Fruit fly (Drosophila melanogaster) whole organism, embryonic: ENCODE measurements around the gene CG14866.
A peak's percentile ranks its signal among the peaks of the same experiment; 100 is the strongest.

Experiments
- Aef1 ChIP-seq: fragments of 200-800 bp; sonication (Bioruptor generic); IDR thresholded peaks from 3 replicates; pipeline ENCODE4 v1.3.6; 2022; ENCODE audit warnings: missing biosample characterization, missing genetic modification characterization
- Antp ChIP-seq: fragments of 200-800 bp; sonication (Bioruptor generic); optimal IDR thresholded peaks from 3 replicates; lab custom pipeline; 2016; ENCODE audit warnings: missing biosample characterization, missing genetic modification characterization
- BtbVII ChIP-seq: fragments of 200-800 bp; sonication (Bioruptor generic); optimal IDR thresholded peaks from 3 replicates; lab custom pipeline; 2017; ENCODE audit warnings: missing biosample characterization, mild to moderate bottlenecking, missing genetic modification characterization
- C15 ChIP-seq: fragments of 200-800 bp; sonication (Bioruptor generic); IDR thresholded peaks from 3 replicates; pipeline ENCODE4 v1.3.6; 2022; ENCODE audit warnings: missing biosample characterization, missing genetic modification characterization
- CG10366 ChIP-seq: fragments of 200-800 bp; sonication (Bioruptor generic); IDR thresholded peaks from 2 replicates; pipeline ENCODE4 v1.3.6; 2022; ENCODE audit warnings: missing biosample characterization, missing genetic modification characterization
- CG11696 ChIP-seq: fragments of 200-800 bp; sonication (Bioruptor generic); IDR thresholded peaks from 2 replicates; pipeline ENCODE4 v1.3.6; 2022; ENCODE audit warnings: missing biosample characterization, missing genetic modification characterization
- CG12236 ChIP-seq: fragments of 200-800 bp; sonication (Bioruptor generic); optimal IDR thresholded peaks from 2 replicates; lab custom pipeline; 2016; ENCODE audit warnings: missing biosample characterization, missing genetic modification characterization
- CG13287 ChIP-seq: fragments of 200-800 bp; sonication (Bioruptor generic); IDR thresholded peaks from 2 replicates; pipeline ENCODE4 v1.3.6; 2022; ENCODE audit warnings: missing biosample characterization, missing genetic modification characterization; ENCODE audit not compliant: partially characterized antibody
- CG14014 ChIP-seq: fragments of 200-800 bp; sonication (Bioruptor generic); IDR thresholded peaks from 2 replicates; pipeline ENCODE4 v1.3.6; 2022; ENCODE audit warnings: missing biosample characterization, missing genetic modification characterization
- CG14710 ChIP-seq: fragments of 200-800 bp; sonication (Bioruptor generic); optimal IDR thresholded peaks from 3 replicates; lab custom pipeline; 2019; ENCODE audit warnings: missing biosample characterization, mild to moderate bottlenecking, missing genetic modification characterization, moderate library complexity
- CG15269 ChIP-seq: fragments of 200-800 bp; sonication (Bioruptor generic); optimal IDR thresholded peaks from 2 replicates; lab custom pipeline; 2018; ENCODE audit warnings: missing biosample characterization, mild to moderate bottlenecking, missing genetic modification characterization, moderate library complexity
- CG17829 ChIP-seq: fragments of 200-800 bp; optimal IDR thresholded peaks from 2 replicates; lab custom pipeline; 2019; ENCODE audit warnings: missing biosample characterization, mild to moderate bottlenecking, missing genetic modification characterization, moderate library complexity
- CG1832 ChIP-seq: fragments of 200-800 bp; sonication (Bioruptor generic); optimal IDR thresholded peaks from 2 replicates; lab custom pipeline; 2017; ENCODE audit warnings: missing biosample characterization, mild to moderate bottlenecking, missing genetic modification characterization, inconsistent platforms
- CG31224 ChIP-seq: fragments of 200-800 bp; sonication (Bioruptor generic); IDR thresholded peaks from 2 replicates; pipeline ENCODE4 v1.3.6; 2022; ENCODE audit warnings: missing biosample characterization, missing genetic modification characterization
- CG31365 ChIP-seq: fragments of 200-800 bp; sonication (Bioruptor generic); optimal IDR thresholded peaks from 2 replicates; lab custom pipeline; 2018; ENCODE audit warnings: missing biosample characterization, mild to moderate bottlenecking, missing genetic modification characterization
- CG3995 ChIP-seq: fragments of 200-800 bp; sonication (Bioruptor generic); optimal IDR thresholded peaks from 3 replicates; lab custom pipeline; 2016; ENCODE audit warnings: missing biosample characterization, missing genetic modification characterization
- CG6765 ChIP-seq: fragments of 200-800 bp; sonication (Bioruptor generic); optimal IDR thresholded peaks from 3 replicates; lab custom pipeline; 2017; ENCODE audit warnings: missing biosample characterization, mild to moderate bottlenecking, missing genetic modification characterization
- CG6791 ChIP-seq: fragments of 200-800 bp; sonication (Bioruptor generic); IDR thresholded peaks from 3 replicates; pipeline ENCODE4 v1.3.6; 2022; ENCODE audit warnings: missing biosample characterization, missing genetic modification characterization; ENCODE audit not compliant: partially characterized antibody
- CG7839 ChIP-seq: fragments of 200-800 bp; sonication (Bioruptor generic); optimal IDR thresholded peaks from 3 replicates; lab custom pipeline; 2018; ENCODE audit warnings: missing biosample characterization, mild to moderate bottlenecking, missing genetic modification characterization, moderate library complexity
- CG7928 ChIP-seq: fragments of 200-800 bp; sonication (Bioruptor generic); optimal IDR thresholded peaks from 2 replicates; lab custom pipeline; 2017; ENCODE audit warnings: missing biosample characterization, mild to moderate bottlenecking, missing genetic modification characterization
- CG7987 ChIP-seq: fragments of 200-800 bp; sonication (Bioruptor generic); optimal IDR thresholded peaks from 2 replicates; lab custom pipeline; 2018; ENCODE audit warnings: missing biosample characterization, mild to moderate bottlenecking, missing genetic modification characterization, moderate library complexity
- CG8290 ChIP-seq, 3 experiments: fragments of 200-800 bp; sonication (Bioruptor generic); optimal IDR thresholded peaks; 2 replicates each; lab custom pipeline; 2016 to 2019; ENCODE audit warnings: missing biosample characterization in 3 of 3, missing genetic modification characterization in 3 of 3, mild to moderate bottlenecking in 2 of 3, moderate library complexity in 1 of 3
- CG8765 ChIP-seq: fragments of 200-800 bp; sonication (Bioruptor generic); IDR thresholded peaks from 2 replicates; pipeline ENCODE4 v1.3.6; 2022; ENCODE audit warnings: missing biosample characterization, missing genetic modification characterization
- CG9609 ChIP-seq: fragments of 200-800 bp; sonication (Bioruptor generic); optimal IDR thresholded peaks from 3 replicates; lab custom pipeline; 2016; ENCODE audit warnings: missing biosample characterization, missing genetic modification characterization
- CG9817 ChIP-seq: fragments of 200-800 bp; sonication (Bioruptor generic); optimal IDR thresholded peaks from 2 replicates; lab custom pipeline; 2018; ENCODE audit warnings: missing biosample characterization, mild to moderate bottlenecking, missing genetic modification characterization, moderate library complexity
- Camta ChIP-seq: fragments of 200-800 bp; sonication (Bioruptor generic); optimal IDR thresholded peaks from 2 replicates; lab custom pipeline; 2016; ENCODE audit warnings: missing biosample characterization, missing genetic modification characterization
- Chrac-16 ChIP-seq: fragments of 200-800 bp; sonication (Bioruptor generic); optimal IDR thresholded peaks from 3 replicates; lab custom pipeline; 2016; ENCODE audit warnings: missing biosample characterization, missing genetic modification characterization
- D19A ChIP-seq: fragments of 200-800 bp; optimal IDR thresholded peaks from 3 replicates; lab custom pipeline; 2019; ENCODE audit warnings: missing biosample characterization, mild to moderate bottlenecking, missing genetic modification characterization, moderate library complexity
- Dfd ChIP-seq, 2 experiments: fragments of >200 bp; optimal IDR thresholded peaks; 2 replicates each; lab custom pipeline; 2017; ENCODE audit warnings: missing biosample characterization in 2 of 2, missing genetic modification characterization in 2 of 2
- Drgx ChIP-seq: fragments of 200-800 bp; sonication (Bioruptor generic); IDR thresholded peaks from 2 replicates; pipeline ENCODE4 v1.3.6; 2022; ENCODE audit warnings: missing biosample characterization, missing genetic modification characterization
- Fer2 ChIP-seq: fragments of 200-800 bp; sonication (Bioruptor generic); optimal IDR thresholded peaks from 2 replicates; lab custom pipeline; 2018; ENCODE audit warnings: missing biosample characterization, mild to moderate bottlenecking, missing genetic modification characterization, moderate library complexity
- Gug ChIP-seq: fragments of 200-800 bp; sonication (Bioruptor generic); IDR thresholded peaks from 4 replicates; pipeline ENCODE4 v1.3.6; 2022; ENCODE audit warnings: missing biosample characterization, missing genetic modification characterization
- Hr51 ChIP-seq, 2 experiments: fragments of 200-800 bp; sonication (Bioruptor generic); optimal IDR thresholded peaks; 2 replicates in 1 of 2; 3 replicates in 1 of 2; lab custom pipeline; 2016 to 2018; ENCODE audit warnings: missing biosample characterization in 2 of 2, missing genetic modification characterization in 2 of 2, mild to moderate bottlenecking in 1 of 2, moderate library complexity in 1 of 2
- MBD-R2 ChIP-seq: fragments of 200-800 bp; sonication (Bioruptor generic); IDR thresholded peaks from 2 replicates; pipeline ENCODE4 v1.3.6; 2022; ENCODE audit warnings: missing biosample characterization, missing genetic modification characterization
- NK7.1 ChIP-seq: fragments of 200-800 bp; sonication (Bioruptor generic); optimal IDR thresholded peaks from 3 replicates; lab custom pipeline; 2016; ENCODE audit warnings: missing biosample characterization, missing genetic modification characterization
- Scr ChIP-seq: fragments of 200-800 bp; sonication (Bioruptor generic); IDR thresholded peaks from 2 replicates; pipeline ENCODE4 v1.3.6; 2022; ENCODE audit warnings: missing biosample characterization, missing genetic modification characterization; ENCODE audit not compliant: partially characterized antibody
- Sry-δ ChIP-seq: fragments of 200-800 bp; sonication (Bioruptor generic); optimal IDR thresholded peaks from 2 replicates; lab custom pipeline; 2016; ENCODE audit warnings: missing biosample characterization, missing genetic modification characterization
- ato ChIP-seq: fragments of 200-800 bp; sonication (Bioruptor generic); IDR thresholded peaks from 2 replicates; pipeline ENCODE4 v1.3.6; 2022; ENCODE audit warnings: missing biosample characterization, missing genetic modification characterization; ENCODE audit not compliant: partially characterized antibody
- dpn ChIP-seq, 2 experiments: fragments of 200-800 bp; sonication (Bioruptor generic); optimal IDR thresholded peaks; 3 replicates each; lab custom pipeline; 2016; ENCODE audit warnings: missing biosample characterization in 2 of 2, missing genetic modification characterization in 2 of 2
- ems ChIP-seq: fragments of 200-800 bp; sonication (Bioruptor generic); optimal IDR thresholded peaks from 3 replicates; lab custom pipeline; 2016; ENCODE audit warnings: missing biosample characterization, missing genetic modification characterization
- fd64A ChIP-seq: fragments of 200-800 bp; sonication (Bioruptor generic); optimal IDR thresholded peaks from 3 replicates; lab custom pipeline; 2018; ENCODE audit warnings: missing biosample characterization, mild to moderate bottlenecking, missing genetic modification characterization
- gt ChIP-seq: fragments of 200-800 bp; sonication (Bioruptor generic); IDR thresholded peaks from 2 replicates; pipeline ENCODE4 v1.3.6; 2022; ENCODE audit warnings: missing biosample characterization, missing genetic modification characterization
- pan ChIP-seq, 4 experiments: fragments of >200 bp in 3 of 4; fragments of 200-800 bp in 1 of 4; sonication (Bioruptor generic) in 1 of 4; optimal IDR thresholded peaks in 3 of 4; IDR thresholded peaks in 1 of 4; 2 replicates each; pipeline versions ENCODE4 v1.3.6 to Lab custom; 2017 to 2022; ENCODE audit warnings: missing biosample characterization in 2 of 4, missing genetic modification characterization in 2 of 4, mixed read lengths in 1 of 4
- ro ChIP-seq: fragments of 200-800 bp; sonication (Bioruptor generic); IDR thresholded peaks from 2 replicates; pipeline ENCODE4 v1.3.6; 2022; ENCODE audit warnings: missing biosample characterization, missing genetic modification characterization
- schlank ChIP-seq: fragments of 200-800 bp; sonication (Bioruptor generic); optimal IDR thresholded peaks from 2 replicates; lab custom pipeline; 2018; ENCODE audit warnings: missing biosample characterization, mild to moderate bottlenecking, missing genetic modification characterization
- slbo ChIP-seq: fragments of 200-800 bp; sonication (Bioruptor generic); IDR thresholded peaks from 2 replicates; pipeline ENCODE4 v1.3.6; 2022; ENCODE audit warnings: missing biosample characterization, missing genetic modification characterization
- sna ChIP-seq: fragments of 200-800 bp; sonication (Bioruptor generic); IDR thresholded peaks from 2 replicates; pipeline ENCODE4 v1.3.6; 2022; ENCODE audit warnings: missing biosample characterization, missing genetic modification characterization; ENCODE audit not compliant: partially characterized antibody
- trh ChIP-seq: fragments of 200-800 bp; sonication (Bioruptor generic); optimal IDR thresholded peaks from 2 replicates; lab custom pipeline; 2016; ENCODE audit warnings: missing biosample characterization, missing genetic modification characterization
- z ChIP-seq: fragments of 200-800 bp; sonication (Bioruptor generic); IDR thresholded peaks from 3 replicates; pipeline ENCODE4 v1.3.6; 2022; ENCODE audit warnings: missing biosample characterization, missing genetic modification characterization

Gene CG14866

dm6 chr3R:15275158-15275623, 41.1 kb upstream of the CG14866 start, which contains the start of the genes Cp190 and CG4338 (continued):
- TF ChIP-seq Chrac-16 (GFP tag; lab: Kevin White, UChicago) (peak; percentile 98), Sry-δ (GFP tag; lab: Kevin White, UChicago) (peak; percentile 87), CG6791 (GFP tag; lab: Robert Waterston, UW) (peak; percentile 83), CG17829 (tag; lab: Kevin White, UChicago) (peak; percentile 99), CG1832 (GFP tag; lab: Kevin White, UChicago) (no peak), D19A (tag; lab: Kevin White, UChicago) (peak; percentile 96), ato (GFP tag; lab: Robert Waterston, UW) (peak; percentile 73; the same call in 1 of the 2 replicates), CG7987 (GFP tag; lab: Kevin White, UChicago) (peak; percentile 87), CG7839 (peak; percentile 99), CG9609 (GFP tag; lab: Kevin White, UChicago) (peak; percentile 89), CG14710 (tag; lab: Kevin White, UChicago) (peak; percentile 99), CG6765 (GFP tag; lab: Kevin White, UChicago) (peak; percentile 96), Drgx (GFP tag; lab: Robert Waterston, UW) (peak; percentile 95), slbo (peak; percentile 97), Aef1 (GFP tag; lab: Robert Waterston, UW) (peak; percentile 93), CG9817 (tag; lab: Kevin White, UChicago) (peak; percentile 99), CG11696 (GFP tag; lab: Robert Waterston, UW) (peak; percentile 80), pan (optimal IDR thresholded peaks at IDR 0.05; lab: Kevin White, UChicago) (no peak), pan (GFP tag; optimal IDR thresholded peaks at IDR 0.05 in 1 of 2, IDR thresholded peaks at IDR 0.05 in 1 of 2) (peak in 1 of 2 experiments; percentile 97), CG7928 (GFP tag; lab: Kevin White, UChicago) (peak; percentile 80), CG31365 (tag; lab: Kevin White, UChicago) (peak; percentile 85), CG8765 (peak; percentile 89), CG15269 (peak; percentile 99), CG10366 (GFP tag; lab: Robert Waterston, UW) (peak; percentile 94), MBD-R2 (peak; percentile 98), CG8290 (GFP tag; optimal IDR thresholded peaks at IDR 0.05; lab: Kevin White, UChicago) (peak; percentile 96), CG8290 (tag; optimal IDR thresholded peaks at IDR 0.05; lab: Kevin White, UChicago) (peak; percentile 90), Hr51 (GFP tag; optimal IDR thresholded peaks at IDR 0.05; lab: Kevin White, UChicago) (peak; percentile 94 to 98), Camta (GFP tag; lab: Kevin White, UChicago) (peak; percentile 93), ems (GFP tag; lab: Kevin White, UChicago) (peak; percentile 92), z (GFP tag; lab: Robert Waterston, UW) (peak; percentile 64; the same call in 1 of the 3 replicates), dpn (GFP tag; optimal IDR thresholded peaks at IDR 0.05; lab: Kevin White, UChicago) (peak; percentile 94 to 98), NK7.1 (GFP tag; lab: Kevin White, UChicago) (peak; percentile 86), CG31224 (peak; percentile 94), CG12236 (GFP tag; lab: Kevin White, UChicago) (peak; percentile 79), Antp (GFP tag; lab: Kevin White, UChicago) (peak; percentile 81), fd64A (GFP tag; lab: Kevin White, UChicago) (peak; percentile 85), gt (peak; percentile 91), C15 (GFP tag; lab: Robert Waterston, UW) (peak; percentile 86), CG14014 (GFP tag; lab: Robert Waterston, UW) (peak; percentile 97), Scr (peak; percentile 76), schlank (tag; lab: Kevin White, UChicago) (peak; percentile 93), trh (GFP tag; lab: Kevin White, UChicago) (peak; percentile 95), Dfd (GFP tag; optimal IDR thresholded peaks at IDR 0.05; lab: Kevin White, UChicago) (no peak), CG3995 (GFP tag; lab: Kevin White, UChicago) (peak; percentile 84), ro (GFP tag; lab: Robert Waterston, UW) (peak; percentile 91), Gug (GFP tag; lab: Robert Waterston, UW) (peak; percentile 92), CG13287 (peak; percentile 80), sna (no peak; the same call in 1 of the 2 replicates), Fer2 (tag; lab: Kevin White, UChicago) (peak; percentile 99), BtbVII (peak; percentile 97)
